Worm (Caenorhabditis elegans) whole organism, L1 larva: Measurements from ENCODE around the gene F26A1.8.
"Not testable (repeated sequence)": the region's sequence is repeated elsewhere in the genome, so short reads cannot be mapped to it uniquely, and the experiment has no call there.

ENCODE experiments used
- F16B12.6 ChIP-seq: fragments of 150-350 bp; optimal IDR thresholded peaks from 2 replicates; lab custom pipeline; 2014; ENCODE audit warnings: missing biosample characterization, missing genetic modification characterization
- Y116A8C.19 ChIP-seq: sonication (generic microtip); optimal IDR thresholded peaks from 2 replicates; lab custom pipeline; 2016; ENCODE audit warnings: missing compliant biosample characterization, missing genetic modification characterization, borderline replicate concordance
- alr-1 ChIP-seq: fragments of 200-800 bp; sonication (Bioruptor generic); optimal IDR thresholded peaks from 2 replicates; lab custom pipeline; 2018; ENCODE audit warnings: borderline replicate concordance, mild to moderate bottlenecking, missing genetic modification characterization, missing compliant biosample characterization
- ama-1 ChIP-seq: fragments of 150-350 bp; optimal IDR thresholded peaks from 2 replicates; lab custom pipeline; 2014
- blmp-1 ChIP-seq: fragments of 150-350 bp; optimal IDR thresholded peaks from 2 replicates; lab custom pipeline; 2014; ENCODE audit warnings: missing biosample characterization, missing genetic modification characterization
- ceh-8 ChIP-seq: fragments of 200-800 bp; sonication (Bioruptor generic); optimal IDR thresholded peaks from 2 replicates; lab custom pipeline; 2018; ENCODE audit warnings: mild to moderate bottlenecking, missing genetic modification characterization, moderate library complexity, missing compliant biosample characterization
- ceh-82 ChIP-seq, 3 experiments: fragments of 150-350 bp in 1 of 3; sonication (generic microtip) in 2 of 3; optimal IDR thresholded peaks; 2 replicates each; lab custom pipeline; 2014 to 2017; ENCODE audit warnings: missing biosample characterization in 3 of 3, missing genetic modification characterization in 3 of 3
- ceh-90 ChIP-seq: sonication (generic microtip); optimal IDR thresholded peaks from 2 replicates; lab custom pipeline; 2016; ENCODE audit warnings: missing genetic modification characterization, missing compliant biosample characterization
- dpl-1 ChIP-seq, 3 experiments: fragments of 150-350 bp in 2 of 3; sonication (generic microtip) in 1 of 3; optimal IDR thresholded peaks; 2 replicates each; lab custom pipeline; 2014 to 2017; ENCODE audit warnings: missing biosample characterization in 3 of 3, missing genetic modification characterization in 3 of 3, missing genetic modification reagents in 3 of 3
- efl-1 ChIP-seq, 4 experiments: fragments of 150-350 bp; optimal IDR thresholded peaks in 3 of 4; peaks in 1 of 4; 1 replicate in 1 of 4; 2 replicates in 3 of 4; lab custom pipeline; 2014; ENCODE audit warnings: missing biosample characterization in 2 of 4, missing genetic modification characterization in 2 of 4, missing genetic modification reagents in 2 of 4
- efl-3 ChIP-seq: fragments of 200-800 bp; sonication (Bioruptor generic); optimal IDR thresholded peaks from 2 replicates; lab custom pipeline; 2018; ENCODE audit warnings: mild to moderate bottlenecking, missing genetic modification characterization, missing compliant biosample characterization
- egl-13 ChIP-seq: sonication (generic microtip); optimal IDR thresholded peaks from 2 replicates; lab custom pipeline; 2016; ENCODE audit warnings: missing genotype, missing genetic modification reagents, missing genetic modification characterization, missing compliant biosample characterization
- elt-2 ChIP-seq: sonication (generic microtip); optimal IDR thresholded peaks from 2 replicates; lab custom pipeline; 2016; ENCODE audit warnings: missing genetic modification characterization, mild to moderate bottlenecking, inconsistent platforms, missing compliant biosample characterization, missing genetic modification reagents
- ets-5 ChIP-seq: fragments of 200-800 bp; sonication (Bioruptor generic); IDR thresholded peaks from 2 replicates; pipeline ENCODE4 v1.3.6; 2022; ENCODE audit warnings: missing genetic modification characterization, missing compliant biosample characterization
- fkh-4 ChIP-seq: sonication (generic microtip); optimal IDR thresholded peaks from 2 replicates; lab custom pipeline; 2016; ENCODE audit warnings: missing compliant biosample characterization, missing genetic modification characterization, borderline replicate concordance
- grh-1 ChIP-seq: fragments of 200-800 bp; sonication (Bioruptor generic); IDR thresholded peaks from 2 replicates; pipeline ENCODE4 v1.3.6; 2022; ENCODE audit warnings: missing genetic modification reagents, missing genetic modification characterization, missing compliant biosample characterization
- hlh-4 ChIP-seq: sonication (generic microtip); optimal IDR thresholded peaks from 2 replicates; lab custom pipeline; 2016; ENCODE audit warnings: mild to moderate bottlenecking, missing genetic modification characterization, missing compliant biosample characterization
- isw-1 ChIP-seq: fragments of 200-800 bp; sonication (Bioruptor generic); IDR thresholded peaks from 2 replicates; pipeline ENCODE4 v1.3.6; 2022; ENCODE audit warnings: missing genetic modification characterization, missing compliant biosample characterization
- lin-14 ChIP-seq: fragments of 200-800 bp; sonication (Bioruptor generic); optimal IDR thresholded peaks from 2 replicates; lab custom pipeline; 2018; ENCODE audit warnings: mild to moderate bottlenecking, missing genetic modification characterization, moderate library complexity, missing compliant biosample characterization
- lsy-2 ChIP-seq, 2 experiments: fragments of 150-350 bp; optimal IDR thresholded peaks; 2 replicates each; lab custom pipeline; 2014; ENCODE audit warnings: missing biosample characterization in 2 of 2, missing genetic modification characterization in 2 of 2
- mdl-1 ChIP-seq, 2 experiments: fragments of 150-350 bp; optimal IDR thresholded peaks; 2 replicates each; lab custom pipeline; 2014 to 2017; ENCODE audit warnings: missing biosample characterization in 2 of 2, missing genetic modification characterization in 2 of 2, inconsistent platforms in 1 of 2
- mef-2 ChIP-seq: fragments of 150-350 bp; optimal IDR thresholded peaks from 2 replicates; lab custom pipeline; 2014; ENCODE audit warnings: missing biosample characterization, missing genetic modification characterization
- nhr-12 ChIP-seq: sonication (generic microtip); optimal IDR thresholded peaks from 2 replicates; lab custom pipeline; 2017; ENCODE audit warnings: missing biosample characterization, missing genetic modification characterization
- nhr-19 ChIP-seq: fragments of 200-800 bp; sonication (Bioruptor generic); conservative IDR thresholded peaks from 2 replicates; pipeline ENCODE4 v1.3.6; 2022; ENCODE audit warnings: missing genetic modification characterization, missing compliant biosample characterization
- nhr-237 ChIP-seq: fragments of 150-350 bp; optimal IDR thresholded peaks from 2 replicates; lab custom pipeline; 2014; ENCODE audit warnings: missing biosample characterization, missing genetic modification characterization
- nhr-47 ChIP-seq: sonication (generic microtip); optimal IDR thresholded peaks from 2 replicates; lab custom pipeline; 2016; ENCODE audit warnings: mild to moderate bottlenecking, missing genetic modification characterization, moderate library complexity, missing compliant biosample characterization
- nhr-71 ChIP-seq: sonication (generic microtip); optimal IDR thresholded peaks from 2 replicates; lab custom pipeline; 2016; ENCODE audit warnings: mild to moderate bottlenecking, missing genetic modification characterization, moderate library complexity, missing compliant biosample characterization
- nhr-84 ChIP-seq: sonication (generic microtip); optimal IDR thresholded peaks from 2 replicates; lab custom pipeline; 2017; ENCODE audit warnings: missing biosample characterization, missing genetic modification characterization
- nhr-85 ChIP-seq: sonication (generic microtip); peaks from one replicate; lab custom pipeline; 2016; ENCODE audit warnings: missing genetic modification characterization, inconsistent platforms, missing compliant biosample characterization
- pax-3 ChIP-seq: fragments of 200-800 bp; sonication (Bioruptor generic); optimal IDR thresholded peaks from 2 replicates; lab custom pipeline; 2018; ENCODE audit warnings: mild to moderate bottlenecking, missing genetic modification characterization, moderate library complexity, missing compliant biosample characterization
- sptf-1 ChIP-seq: fragments of 150-350 bp; optimal IDR thresholded peaks from 2 replicates; lab custom pipeline; 2014; ENCODE audit warnings: missing biosample characterization, missing genetic modification characterization
- tlp-1 ChIP-seq: fragments of 150-350 bp; optimal IDR thresholded peaks from 2 replicates; lab custom pipeline; 2014; ENCODE audit warnings: missing biosample characterization, missing genetic modification characterization
- zip-4 ChIP-seq: fragments of 200-800 bp; sonication (Bioruptor generic); optimal IDR thresholded peaks from 2 replicates; lab custom pipeline; 2018; ENCODE audit warnings: mild to moderate bottlenecking, missing genetic modification characterization, moderate library complexity, missing compliant biosample characterization

F26A1.8 gene

ce11 chrIII:4785714-4786113, 36.3 kb downstream of the F26A1.8 start, which contains the start of gene mel-28 (continued):
- TF ChIP-seq Y116A8C.19 (tag; lab: Kevin White, UChicago) (no peak), ets-5 (GFP tag; lab: Robert Waterston, UW) (no peak), isw-1 (no peak), blmp-1 (tag; lab: Kevin White, UChicago) (peak; percentile 74), nhr-47 (tag; lab: Kevin White, UChicago) (no peak), nhr-12 (tag; lab: Kevin White, UChicago) (no peak), ceh-82 (tag; optimal IDR thresholded peaks at IDR 0.05; lab: Kevin White, UChicago) (no peak), efl-3 (GFP tag; lab: Kevin White, UChicago) (no peak), mdl-1 (tag; optimal IDR thresholded peaks at IDR 0.05; lab: Kevin White, UChicago) (no peak), nhr-237 (tag; lab: Kevin White, UChicago) (no peak), tlp-1 (no peak), egl-13 (tag; lab: Kevin White, UChicago) (no peak), dpl-1 (GFP tag; optimal IDR thresholded peaks at IDR 0.05; lab: Kevin White, UChicago) (peak; percentile 68 to 85 (median 73)), ama-1 (lab: Kevin White, UChicago) (no peak), lsy-2 (tag; optimal IDR thresholded peaks at IDR 0.05; lab: Kevin White, UChicago) (peak in 1 of 2 experiments; percentile 56), alr-1 (tag; lab: Kevin White, UChicago) (no peak), ceh-90 (no peak), mef-2 (tag; lab: Kevin White, UChicago) (no peak)

DNA sequence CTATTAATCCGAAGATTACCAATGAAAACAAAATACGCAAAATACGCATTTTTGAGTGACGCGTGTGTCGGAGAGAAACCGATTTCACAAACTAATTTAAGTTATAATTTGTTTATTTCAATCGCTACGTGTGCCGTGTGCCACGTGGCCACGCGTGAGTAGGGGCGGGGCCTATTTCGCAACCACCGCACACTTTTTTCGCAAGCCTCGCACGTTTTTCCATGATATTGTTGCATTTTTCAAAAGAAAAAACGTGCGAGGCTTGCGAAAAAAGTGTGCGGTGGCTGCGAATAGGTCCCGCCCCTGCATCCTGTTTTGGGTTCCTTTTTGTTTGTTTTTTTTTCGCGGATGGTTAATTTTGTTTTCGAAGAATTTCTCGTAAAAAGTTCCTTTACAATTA, 36.9 kb downstream of the F26A1.8 start, which contains the start of gene enu-3.2:
Gene enu-3.2 (minus strand): TSS at position 105 of the 400 bp plus-strand sequence.
- TF ChIP-seq hlh-4 (tag; lab: Kevin White, UChicago); nhr-71; grh-1: not testable (repeated sequence)

DNA sequence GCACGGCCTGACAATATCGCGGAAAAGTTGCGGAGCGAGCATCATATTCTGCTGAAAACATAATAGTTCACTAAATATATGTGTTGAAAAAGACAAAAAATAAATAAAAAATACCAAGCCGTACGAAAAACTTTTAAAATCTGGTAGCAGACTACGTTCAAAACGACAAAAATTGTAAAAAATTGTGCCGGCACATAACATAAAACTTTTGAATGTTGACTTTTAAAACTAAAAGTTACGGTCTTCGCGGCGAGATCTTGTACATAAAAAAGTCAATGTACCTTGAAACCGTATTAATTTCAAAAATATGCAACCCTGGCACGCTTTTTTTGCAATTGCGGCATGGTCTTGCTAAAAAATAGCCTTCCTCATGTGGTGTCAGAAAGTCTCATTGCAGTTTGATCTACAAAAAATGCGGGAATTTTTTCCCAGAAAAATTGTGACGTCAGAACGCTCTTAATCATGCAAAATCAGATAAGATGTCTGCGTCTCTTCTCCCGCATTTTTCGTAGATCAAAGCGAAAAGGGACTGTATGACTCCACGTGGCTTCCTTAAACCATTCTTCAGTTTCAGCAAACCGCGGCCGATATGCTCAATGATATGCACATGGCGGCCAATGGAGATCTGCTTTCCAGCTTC, 40.0 kb downstream of the F26A1.8 start, which contains the start of the genes gex-5 and C38D4.10:
Gene gex-5 (minus strand): TSS at position 51 of the 640 bp plus-strand sequence.
Gene C38D4.10 (plus strand): TSS at position 590 of the 640 bp plus-strand sequence.
- not testable (repeated sequence) for TF ChIP-seq lin-14 (GFP tag; lab: Kevin White, UChicago); fkh-4; sptf-1 (tag; lab: Kevin White, UChicago)

DNA sequence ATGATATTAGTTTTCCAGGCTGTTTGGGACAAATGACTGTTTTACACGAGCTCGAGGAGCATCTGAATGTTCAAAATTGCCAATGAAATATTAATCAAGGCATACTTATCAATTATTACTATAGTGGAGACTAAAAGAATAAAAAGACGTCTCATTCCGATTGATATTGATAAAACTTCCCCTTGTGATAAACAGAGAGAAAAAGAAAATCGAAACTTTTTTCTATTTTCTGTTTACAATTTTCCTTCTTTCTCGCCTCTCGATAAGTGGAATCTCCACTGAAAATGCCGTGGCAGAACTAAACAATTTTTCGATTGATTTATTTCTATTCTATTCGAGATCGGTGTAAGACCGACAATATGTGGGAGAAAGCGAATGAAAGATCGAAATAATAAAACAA, 42.2 kb downstream of the F26A1.8 start, which contains the start of gene B0393.9:
Gene B0393.9 (minus strand): TSS at position 303 of the 400 bp plus-strand sequence.
- no peak for TF ChIP-seq ama-1 (lab: Kevin White, UChicago)
- TF ChIP-seq blmp-1 (tag; lab: Kevin White, UChicago) = peak; percentile 53
- TF ChIP-seq efl-1 (optimal IDR thresholded peaks at IDR 0.05; lab: Kevin White, UChicago) = no peak
- TF ChIP-seq efl-1 (GFP tag; optimal IDR thresholded peaks at IDR 0.05 in 1 of 2; lab: Kevin White, UChicago) = no peak
- peak; percentile 25 for TF ChIP-seq elt-2 (tag; lab: Kevin White, UChicago)
- TF ChIP-seq nhr-85 (tag; lab: Kevin White, UChicago) = no peak

DNA sequence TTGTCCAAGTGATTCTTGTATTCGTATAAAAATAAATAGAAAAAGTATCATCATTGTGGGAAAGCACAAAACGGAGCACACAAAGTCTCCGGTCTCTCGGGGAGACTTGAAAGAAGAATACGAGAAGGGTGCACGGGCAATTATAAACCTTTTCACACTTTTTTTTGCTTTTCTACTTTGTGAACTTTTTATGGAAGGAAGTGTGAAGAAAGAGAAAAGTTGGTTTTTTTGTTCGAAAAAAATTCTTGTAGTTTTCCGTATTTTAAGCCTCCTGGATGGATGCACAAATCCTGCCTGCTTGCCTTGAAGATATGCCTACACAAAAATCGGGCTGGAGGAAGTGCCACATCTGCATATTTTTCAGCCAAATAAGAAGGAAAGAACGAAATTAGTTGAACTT, 44.0 kb downstream of the F26A1.8 start, which contains the start of gene B0393.7:
Gene B0393.7 (minus strand): TSS at position 101 of the 400 bp plus-strand sequence.
- TF ChIP-seq nhr-19 (GFP tag; lab: Robert Waterston, UW) (no peak), F16B12.6 (tag; lab: Kevin White, UChicago) (no peak), ceh-8 (no peak), nhr-71 (no peak), tlp-1 (no peak), pax-3 (tag; lab: Kevin White, UChicago) (no peak), sptf-1 (tag; lab: Kevin White, UChicago) (no peak), ceh-90 (no peak), nhr-84 (tag; lab: Kevin White, UChicago) (no peak), zip-4 (GFP tag; lab: Kevin White, UChicago) (no peak)
